Fruit fly (Drosophila melanogaster) whole organism, wandering third instar larva: ENCODE data around the gene Gprk2.

Experiments used
- Abd-B ChIP-seq: fragments of >200 bp; optimal IDR thresholded peaks from 2 replicates; lab custom pipeline; 2017; ENCODE audit warnings: missing biosample characterization, missing genetic modification characterization
- CG32264 ChIP-seq: fragments of 200-800 bp; sonication (Bioruptor generic); optimal IDR thresholded peaks from 2 replicates; lab custom pipeline; 2016; ENCODE audit warnings: missing biosample characterization, missing genetic modification characterization
- CG9705 ChIP-seq: fragments of 200-800 bp; sonication (Bioruptor generic); optimal IDR thresholded peaks from 2 replicates; lab custom pipeline; 2018; ENCODE audit warnings: missing biosample characterization, mild to moderate bottlenecking, missing genetic modification characterization
- CrebA ChIP-seq: fragments of 200-800 bp; sonication (Bioruptor generic); optimal IDR thresholded peaks from 2 replicates; lab custom pipeline; 2016; ENCODE audit warnings: missing biosample characterization, mild to moderate bottlenecking, missing genetic modification characterization, borderline replicate concordance
- Dfd ChIP-seq: fragments of >200 bp; optimal IDR thresholded peaks from 2 replicates; lab custom pipeline; 2017; ENCODE audit warnings: missing biosample characterization, missing genetic modification characterization
- Dif ChIP-seq: fragments of 200-275, 200-300 bp; sonication (Bioruptor generic); optimal IDR thresholded peaks from 2 replicates; lab custom pipeline; 2018; ENCODE audit warnings: missing biosample characterization, missing genetic modification characterization; ENCODE audit not compliant: partially characterized antibody
- GATAd ChIP-seq: sonication (Bioruptor generic); optimal IDR thresholded peaks from 2 replicates; lab custom pipeline; 2016; ENCODE audit warnings: missing biosample characterization, missing genetic modification characterization
- HLH106 ChIP-seq: fragments of 200-800 bp; optimal IDR thresholded peaks from 3 replicates; lab custom pipeline; 2019; ENCODE audit warnings: missing biosample characterization, mild to moderate bottlenecking, missing genetic modification characterization, moderate library complexity
- Hnf4 ChIP-seq: fragments of 200-800 bp; sonication (Bioruptor generic); optimal IDR thresholded peaks from 2 replicates; lab custom pipeline; 2016; ENCODE audit warnings: missing biosample characterization, mild to moderate bottlenecking, missing genetic modification characterization
- Hr78 ChIP-seq: fragments of >200 bp; optimal IDR thresholded peaks from 2 replicates; lab custom pipeline; 2017; ENCODE audit warnings: missing biosample characterization, missing genetic modification characterization
- Hr83 ChIP-seq: fragments of 200-300 bp; sonication (Bioruptor generic); optimal IDR thresholded peaks from 2 replicates; lab custom pipeline; 2016; ENCODE audit warnings: missing biosample characterization, mild to moderate bottlenecking, missing genetic modification characterization, moderate library complexity; ENCODE audit not compliant: poor library complexity, severe bottlenecking
- Jra ChIP-seq: sonication (Bioruptor generic); optimal IDR thresholded peaks from 2 replicates; lab custom pipeline; 2016; ENCODE audit warnings: missing biosample characterization, missing genetic modification characterization
- Mio ChIP-seq: sonication (Bioruptor generic); optimal IDR thresholded peaks from 2 replicates; lab custom pipeline; 2016; ENCODE audit warnings: missing biosample characterization, missing genetic modification characterization
- Myc ChIP-seq: fragments of >200 bp; optimal IDR thresholded peaks from 2 replicates; lab custom pipeline; 2017
- N ChIP-seq: fragments of >200 bp; optimal IDR thresholded peaks from 2 replicates; lab custom pipeline; 2018; ENCODE audit warnings: missing biosample characterization, missing external identifiers, missing genetic modification characterization
- OdsH ChIP-seq: fragments of 200-800 bp; sonication (Bioruptor generic); optimal IDR thresholded peaks from 2 replicates; lab custom pipeline; 2016; ENCODE audit warnings: missing biosample characterization, mild to moderate bottlenecking, missing genetic modification characterization
- Rel ChIP-seq, 2 experiments: fragments of 200-800 bp; sonication (Bioruptor generic) in 1 of 2; optimal IDR thresholded peaks; 2 replicates in 1 of 2; 3 replicates in 1 of 2; lab custom pipeline; 2016 to 2019; ENCODE audit warnings: mild to moderate bottlenecking in 2 of 2, missing biosample characterization in 2 of 2, missing genetic modification characterization in 2 of 2, moderate library complexity in 1 of 2
- Sp1 ChIP-seq: fragments of 200-800 bp; sonication (Bioruptor generic); optimal IDR thresholded peaks from 3 replicates; lab custom pipeline; 2019; ENCODE audit warnings: missing biosample characterization, mild to moderate bottlenecking, missing genetic modification characterization, moderate library complexity
- Vsx2 ChIP-seq: fragments of 200-300, 225-300 bp; sonication (Bioruptor generic); optimal IDR thresholded peaks from 2 replicates; lab custom pipeline; 2018; ENCODE audit warnings: missing biosample characterization, missing genetic modification characterization; ENCODE audit not compliant: partially characterized antibody
- br ChIP-seq: fragments of 200-800 bp; sonication (Bioruptor generic); optimal IDR thresholded peaks from 2 replicates; lab custom pipeline; 2016; ENCODE audit warnings: missing biosample characterization, missing genetic modification characterization
- brk ChIP-seq: fragments of 200-800 bp; sonication (Bioruptor generic); optimal IDR thresholded peaks from 2 replicates; lab custom pipeline; 2016; ENCODE audit warnings: missing biosample characterization, mild to moderate bottlenecking, missing genetic modification characterization
- dl ChIP-seq, 2 experiments: fragments of 175-275, 200-275 bp in 1 of 2; fragments of 200-275 bp in 1 of 2; sonication (Bioruptor generic); optimal IDR thresholded peaks; lab custom pipeline; 2018; ENCODE audit warnings: mild to moderate bottlenecking in 2 of 2, missing biosample characterization in 2 of 2, missing genetic modification characterization in 2 of 2, moderate library complexity in 2 of 2; ENCODE audit not compliant: partially characterized antibody in 2 of 2, insufficient read depth in 1 of 2
- dmrt93B ChIP-seq: fragments of 200-800 bp; sonication (Bioruptor generic); optimal IDR thresholded peaks from 2 replicates; lab custom pipeline; 2018; ENCODE audit warnings: missing biosample characterization, mild to moderate bottlenecking, missing genetic modification characterization
- dsf ChIP-seq: sonication (Bioruptor generic); optimal IDR thresholded peaks from 2 replicates; lab custom pipeline; 2016; ENCODE audit warnings: missing biosample characterization, missing genetic modification characterization, borderline replicate concordance
- ey ChIP-seq: fragments of 200-800 bp; sonication (Bioruptor generic); optimal IDR thresholded peaks from 2 replicates; lab custom pipeline; 2016; ENCODE audit warnings: missing biosample characterization, missing genetic modification characterization
- foxo ChIP-seq, 2 experiments: fragments of 200-800 bp; sonication (Bioruptor generic); optimal IDR thresholded peaks; 2 replicates in 1 of 2; 3 replicates in 1 of 2; lab custom pipeline; 2016 to 2017; ENCODE audit warnings: missing biosample characterization in 2 of 2, missing genetic modification characterization in 2 of 2
- fru ChIP-seq: fragments of 200-800 bp; sonication (Bioruptor generic); optimal IDR thresholded peaks from 3 replicates; lab custom pipeline; 2016; ENCODE audit warnings: missing biosample characterization, mild to moderate bottlenecking, missing genetic modification characterization
- h ChIP-seq: fragments of 200-800 bp; sonication (Bioruptor generic); optimal IDR thresholded peaks from 3 replicates; lab custom pipeline; 2016; ENCODE audit warnings: missing biosample characterization, mild to moderate bottlenecking, missing genetic modification characterization
- jim ChIP-seq: fragments of 175-275, 200-325 bp; sonication (Bioruptor generic); optimal IDR thresholded peaks from 2 replicates; lab custom pipeline; 2016; ENCODE audit warnings: missing biosample characterization, mild to moderate bottlenecking, missing genetic modification characterization
- lola ChIP-seq: fragments of >200 bp; optimal IDR thresholded peaks from 2 replicates; lab custom pipeline; 2017; ENCODE audit warnings: missing biosample characterization, missing genetic modification characterization
- pan ChIP-seq: fragments of >200 bp; optimal IDR thresholded peaks from 2 replicates; lab custom pipeline; 2017
- psq ChIP-seq: fragments of 200-800 bp; sonication (Bioruptor generic); optimal IDR thresholded peaks from 3 replicates; lab custom pipeline; 2017; ENCODE audit warnings: missing biosample characterization, mild to moderate bottlenecking, missing genetic modification characterization, moderate library complexity
- rgr ChIP-seq: fragments of 200-800 bp; sonication (Bioruptor generic); optimal IDR thresholded peaks from 3 replicates; lab custom pipeline; 2016; ENCODE audit warnings: missing biosample characterization, mild to moderate bottlenecking, missing genetic modification characterization
- sage ChIP-seq: fragments of 200-800 bp; sonication (Bioruptor generic); optimal IDR thresholded peaks from 2 replicates; lab custom pipeline; 2016; ENCODE audit warnings: missing biosample characterization, mild to moderate bottlenecking, missing genetic modification characterization
- sv ChIP-seq: fragments of 200-800 bp; sonication (Bioruptor generic); optimal IDR thresholded peaks from 3 replicates; lab custom pipeline; 2016; ENCODE audit warnings: missing biosample characterization, missing genetic modification characterization
- tai ChIP-seq: sonication (Bioruptor generic); optimal IDR thresholded peaks from 2 replicates; lab custom pipeline; 2016; ENCODE audit warnings: missing biosample characterization, missing genetic modification characterization
- usp ChIP-seq: fragments of >200 bp; optimal IDR thresholded peaks from 2 replicates; lab custom pipeline; 2017; ENCODE audit warnings: missing biosample characterization, missing genetic modification characterization
- woc ChIP-seq: sonication (Bioruptor generic); optimal IDR thresholded peaks from 2 replicates; lab custom pipeline; 2016; ENCODE audit warnings: missing biosample characterization, mild to moderate bottlenecking, missing genetic modification characterization

Gprk2 gene

DNA sequence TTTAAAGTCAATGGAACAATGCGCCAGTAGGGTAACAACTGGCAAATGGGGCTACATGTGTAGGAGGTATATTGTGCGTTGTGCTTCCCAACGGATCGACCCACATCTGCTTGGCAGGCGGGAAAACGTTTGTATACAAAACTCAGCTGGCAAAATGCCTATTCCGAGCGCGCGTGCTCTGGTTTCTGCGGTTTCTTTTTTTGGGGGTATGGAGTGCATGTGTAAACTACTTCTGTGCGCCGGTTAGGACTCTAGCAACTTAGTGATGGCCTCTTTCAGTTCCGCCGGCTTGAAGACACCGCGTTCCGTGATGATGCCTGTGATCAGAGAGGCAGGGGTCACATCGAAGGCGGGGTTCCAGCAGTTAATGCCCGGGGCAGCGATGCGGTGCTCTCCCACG, 54.7 kb downstream of the Gprk2 start, which contains the start of gene Loxl1:
Loxl1 (minus strand) TSS at position 101 of the 400 bp plus-strand sequence.
- no peak for TF ChIP-seq Vsx2 (GFP tag; lab: Kevin White, UChicago)
- TF ChIP-seq Hnf4 (GFP tag; lab: Kevin White, UChicago) = no peak
- TF ChIP-seq Hr83 = no peak
- TF ChIP-seq ey = no peak
- no peak for TF ChIP-seq CrebA
- no peak for TF ChIP-seq fru
- no peak for TF ChIP-seq Jra (GFP tag; lab: Kevin White, UChicago)
- TF ChIP-seq dsf (GFP tag; lab: Kevin White, UChicago) = no peak
- TF ChIP-seq Abd-B (GFP tag; lab: Kevin White, UChicago) = no peak
- no peak for TF ChIP-seq HLH106
- no peak for TF ChIP-seq OdsH

DNA sequence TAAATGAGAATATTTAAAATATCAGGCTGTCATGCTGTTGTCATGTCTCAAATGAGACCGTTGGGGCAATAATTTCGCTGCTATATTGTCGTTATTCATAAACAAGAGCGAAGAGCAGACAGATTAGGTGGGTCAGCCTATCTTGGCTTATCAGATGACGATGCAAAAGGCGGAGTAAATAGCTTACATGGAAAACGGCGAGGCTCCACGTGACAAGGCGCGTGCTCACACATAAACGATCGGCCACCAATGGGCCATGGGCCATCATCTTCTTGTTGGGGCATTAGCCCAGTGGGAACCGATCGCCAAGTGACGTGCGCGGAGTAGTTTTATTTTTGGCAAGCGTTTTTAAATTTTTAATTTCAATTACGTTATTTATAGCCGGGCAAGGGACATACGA, 56.2 kb downstream of the Gprk2 start:
- no peak for TF ChIP-seq Dfd (GFP tag; lab: Kevin White, UChicago)

DNA sequence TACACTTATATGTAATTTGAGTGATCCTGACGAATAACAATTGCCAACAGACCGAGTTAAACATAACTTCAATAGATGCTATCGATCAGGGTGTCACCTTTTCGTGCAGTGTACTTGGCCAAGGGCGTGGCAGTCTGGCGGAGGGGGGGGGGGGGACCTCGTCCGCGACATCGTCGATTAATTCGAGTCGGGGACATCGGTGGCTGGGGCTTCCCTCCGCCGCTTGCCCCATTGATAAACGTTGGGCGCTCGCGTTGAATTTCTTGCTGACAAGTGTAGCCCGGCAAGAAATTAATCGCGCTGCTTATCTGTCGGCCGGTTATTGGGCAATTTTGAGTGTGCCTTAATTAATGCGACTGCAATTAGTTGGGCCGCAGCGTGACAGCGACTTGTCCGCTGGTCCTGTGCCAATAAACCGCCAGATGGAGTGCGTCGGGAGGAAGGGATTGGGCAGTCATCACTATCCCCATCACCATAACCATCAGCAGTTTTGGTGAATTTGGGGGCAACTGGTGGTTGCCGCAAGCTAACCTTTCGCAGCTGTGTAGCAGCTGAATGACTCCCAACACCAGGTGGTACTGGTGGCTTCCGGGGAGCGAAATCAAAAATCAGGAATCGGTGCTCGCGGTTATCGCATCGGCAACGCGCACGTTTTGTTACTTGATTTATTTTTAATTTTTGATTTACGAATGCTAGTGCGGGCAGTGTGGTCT, 57.4 kb downstream of the Gprk2 start:
- no peak for TF ChIP-seq dsf (GFP tag; lab: Kevin White, UChicago)
- no peak for TF ChIP-seq dmrt93B
- TF ChIP-seq Mio (GFP tag; lab: Kevin White, UChicago) = no peak
- no peak for TF ChIP-seq Dfd (GFP tag; lab: Kevin White, UChicago)
- peak in 1 of 2 experiments; percentile 48 for TF ChIP-seq foxo (GFP tag; optimal IDR thresholded peaks at IDR 0.05; lab: Kevin White, UChicago)
- TF ChIP-seq psq (GFP tag; lab: Kevin White, UChicago) = peak; percentile 16
- no peak for TF ChIP-seq CrebA
- no peak for TF ChIP-seq Myc (lab: Kevin White, UChicago)
- TF ChIP-seq Jra (GFP tag; lab: Kevin White, UChicago) = no peak
- no peak for TF ChIP-seq sage (GFP tag; lab: Kevin White, UChicago)
- no peak for TF ChIP-seq GATAd (GFP tag; lab: Kevin White, UChicago)
- no peak for TF ChIP-seq Dif (GFP tag; lab: Kevin White, UChicago)
- TF ChIP-seq dl (GFP tag; optimal IDR thresholded peaks at IDR 0.05; lab: Kevin White, UChicago; ENCODE audit: insufficient read depth in 1 of 2, partially characterized antibody in 2 of 2) = no peak
- no peak for TF ChIP-seq Rel (GFP tag; optimal IDR thresholded peaks at IDR 0.05; lab: Kevin White, UChicago)
- peak; percentile 85 for TF ChIP-seq Rel (tag; optimal IDR thresholded peaks at IDR 0.05; lab: Kevin White, UChicago)
- peak; percentile 26 for TF ChIP-seq OdsH
- no peak for TF ChIP-seq CG32264
- TF ChIP-seq Abd-B (GFP tag; lab: Kevin White, UChicago) = no peak
- no peak for TF ChIP-seq Hnf4 (GFP tag; lab: Kevin White, UChicago)
- no peak for TF ChIP-seq br (GFP tag; lab: Kevin White, UChicago)
- TF ChIP-seq tai = no peak
- peak; percentile 15 for TF ChIP-seq ey
- no peak for TF ChIP-seq CG9705 (GFP tag; lab: Kevin White, UChicago)
- no peak for TF ChIP-seq sv (GFP tag; lab: Kevin White, UChicago)
- TF ChIP-seq usp (GFP tag; lab: Kevin White, UChicago) = no peak
- TF ChIP-seq N = no peak
- TF ChIP-seq lola (GFP tag; lab: Kevin White, UChicago) = no peak
- no peak for TF ChIP-seq woc (GFP tag; lab: Kevin White, UChicago)
- no peak for TF ChIP-seq pan (lab: Kevin White, UChicago)
- TF ChIP-seq rgr (GFP tag; lab: Kevin White, UChicago) = peak; percentile 36
- no peak for TF ChIP-seq Hr78
- no peak for TF ChIP-seq Vsx2 (GFP tag; lab: Kevin White, UChicago)
- TF ChIP-seq jim (GFP tag; lab: Kevin White, UChicago) = no peak
- TF ChIP-seq h (GFP tag; lab: Kevin White, UChicago) = no peak
- TF ChIP-seq brk = no peak
- TF ChIP-seq HLH106 = peak; percentile 4
- no peak for TF ChIP-seq Sp1 (GFP tag; lab: Kevin White, UChicago)
- no peak for TF ChIP-seq Hr83
- TF ChIP-seq fru = no peak
- TF ChIP-seq, all 38 proteins: peak for 7
